Worm (Caenorhabditis elegans) whole organism, early embryonic: ENCODE measurements around the gene T10G3.3.

Source experiments
- B0310.2 ChIP-seq: sonication (generic microtip); optimal IDR thresholded peaks from 2 replicates; lab custom pipeline; 2016; ENCODE audit warnings: mild to moderate bottlenecking, missing genetic modification characterization, missing compliant biosample characterization
- F13C5.2 ChIP-seq: sonication (generic microtip); optimal IDR thresholded peaks from 2 replicates; lab custom pipeline; 2017; ENCODE audit warnings: mild to moderate bottlenecking, missing genetic modification characterization, inconsistent platforms, missing compliant biosample characterization
- aly-1 ChIP-seq: sonication (generic microtip); optimal IDR thresholded peaks from 2 replicates; lab custom pipeline; 2016; ENCODE audit warnings: missing genetic modification characterization, missing compliant biosample characterization
- ama-1 ChIP-seq: fragments of 150-350 bp; optimal IDR thresholded peaks from 2 replicates; lab custom pipeline; 2014
- ceh-13 ChIP-seq: fragments of 200-800 bp; sonication (Bioruptor generic); optimal IDR thresholded peaks from 2 replicates; lab custom pipeline; 2018; ENCODE audit warnings: mild to moderate bottlenecking, missing genetic modification characterization, missing compliant biosample characterization
- ceh-36 ChIP-seq: sonication (generic microtip); optimal IDR thresholded peaks from 2 replicates; lab custom pipeline; 2016; ENCODE audit warnings: missing genetic modification characterization, inconsistent platforms, missing compliant biosample characterization
- ets-7 ChIP-seq: sonication (generic microtip); optimal IDR thresholded peaks from 2 replicates; lab custom pipeline; 2016; ENCODE audit warnings: missing genotype, missing genetic modification characterization, missing compliant biosample characterization
- flt-1 ChIP-seq: fragments of 200-800 bp; sonication (Bioruptor generic); IDR thresholded peaks from 2 replicates; pipeline ENCODE4 v1.3.6; 2022; ENCODE audit warnings: missing genetic modification characterization, missing compliant biosample characterization
- hmbx-1 ChIP-seq: sonication (generic microtip); optimal IDR thresholded peaks from 2 replicates; lab custom pipeline; 2016; ENCODE audit warnings: mild to moderate bottlenecking, missing genetic modification characterization, missing compliant biosample characterization
- hmg-4 ChIP-seq: fragments of 200-800 bp; sonication (Bioruptor generic); optimal IDR thresholded peaks from 2 replicates; lab custom pipeline; 2018; ENCODE audit warnings: mild to moderate bottlenecking, missing genetic modification characterization, missing compliant biosample characterization
- hnd-1 ChIP-seq: sonication (generic microtip); optimal IDR thresholded peaks from 2 replicates; lab custom pipeline; 2016; ENCODE audit warnings: missing genetic modification characterization, missing compliant biosample characterization
- pes-1 ChIP-seq: fragments of 200-800 bp; sonication (Bioruptor generic); IDR thresholded peaks from 2 replicates; pipeline ENCODE4 v1.3.6; 2022; ENCODE audit warnings: missing genetic modification reagents, missing genetic modification characterization, missing compliant biosample characterization
- scrt-1 ChIP-seq: fragments of 200-800 bp; sonication (Bioruptor generic); IDR thresholded peaks from 2 replicates; pipeline ENCODE4 v1.3.6; 2022; ENCODE audit warnings: missing genetic modification characterization, missing compliant biosample characterization
- sea-1 ChIP-seq: fragments of 200-800 bp; sonication (Bioruptor generic); conservative IDR thresholded peaks from 2 replicates; pipeline ENCODE4 v1.3.6; 2022; ENCODE audit warnings: missing genetic modification characterization, missing compliant biosample characterization
- tbx-11 ChIP-seq: fragments of 200-800 bp; sonication (Bioruptor generic); IDR thresholded peaks from 2 replicates; pipeline ENCODE4 v1.3.6; 2022; ENCODE audit warnings: missing genetic modification characterization, missing compliant biosample characterization
- tbx-37 ChIP-seq: fragments of 200-800 bp; sonication (Bioruptor generic); conservative IDR thresholded peaks from 2 replicates; pipeline ENCODE4 v1.3.6; 2022; ENCODE audit warnings: missing genetic modification reagents, missing genetic modification characterization, missing compliant biosample characterization
- tra-4 ChIP-seq: sonication (generic microtip); optimal IDR thresholded peaks from 2 replicates; lab custom pipeline; 2017; ENCODE audit warnings: missing genetic modification characterization, missing compliant biosample characterization

T10G3.3 gene

DNA sequence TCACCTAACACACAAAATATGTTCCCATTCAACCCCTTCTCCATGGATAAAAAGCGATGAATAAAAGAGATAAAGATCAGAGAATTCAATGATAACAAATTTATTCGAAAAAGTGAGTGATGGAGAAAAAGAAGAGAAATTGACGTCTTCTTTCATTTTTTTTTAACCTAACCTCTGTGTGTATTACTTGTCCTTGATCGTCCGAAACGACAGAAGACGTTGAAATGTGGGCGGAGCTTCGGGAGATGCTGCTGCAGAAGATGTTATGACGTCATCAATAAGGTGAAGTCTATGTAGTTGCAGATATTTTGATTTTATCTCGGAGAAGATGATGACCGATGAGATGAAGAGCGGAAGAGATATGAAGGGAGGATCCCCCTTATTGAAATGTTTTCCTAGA, at the start of gene T10G3.3:
Gene T10G3.3, minus strand, starts transcription at position 370 of the 400 bp plus-strand sequence.
- TF ChIP-seq sea-1 (GFP tag; lab: Robert Waterston, UW) (no peak), tbx-11 (GFP tag; lab: Robert Waterston, UW) (no peak), hmg-4 (GFP tag; lab: Kevin White, UChicago) (no peak), tbx-37 (GFP tag; lab: Robert Waterston, UW) (no peak), ceh-36 (tag; lab: Kevin White, UChicago) (no peak), aly-1 (tag; lab: Kevin White, UChicago) (no peak), ama-1 (lab: Kevin White, UChicago) (no peak), B0310.2 (tag; lab: Kevin White, UChicago) (no peak), scrt-1 (GFP tag; lab: Robert Waterston, UW) (no peak), ets-7 (tag; lab: Kevin White, UChicago) (no peak), pes-1 (no peak), F13C5.2 (no peak), hmbx-1 (tag; lab: Kevin White, UChicago) (no peak), flt-1 (GFP tag; lab: Robert Waterston, UW) (no peak), tra-4 (tag; lab: Kevin White, UChicago) (no peak), ceh-13 (GFP tag; lab: Kevin White, UChicago) (no peak), hnd-1 (tag; lab: Kevin White, UChicago) (no peak)

DNA sequence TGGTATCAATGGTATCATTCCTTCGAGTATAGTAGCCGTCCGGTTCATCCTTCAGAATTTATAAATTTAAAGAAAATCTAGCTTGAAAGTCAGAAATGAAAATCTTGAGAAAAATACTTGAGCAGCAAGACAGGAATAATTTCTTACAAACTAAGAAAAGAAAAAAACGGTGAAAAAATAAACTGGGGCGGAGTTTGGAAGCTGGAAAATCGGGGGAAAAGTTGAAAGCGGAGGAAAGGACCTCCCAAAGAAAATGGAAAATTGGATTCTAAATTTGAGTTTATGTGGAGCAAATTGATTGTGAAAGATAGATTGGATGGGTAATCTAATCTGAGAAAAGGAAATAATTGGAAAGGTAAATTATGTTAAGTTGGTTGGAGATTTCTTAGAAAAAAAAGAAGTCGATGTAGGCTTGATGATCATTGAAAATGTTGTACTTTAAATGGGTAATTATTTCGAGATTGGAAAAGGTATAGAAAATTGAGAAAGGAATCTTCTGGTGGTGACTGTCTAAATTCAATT, 46.1 kb upstream of the T10G3.3 start, which contains the start of gene frpr-5:
Gene frpr-5, minus strand, starts transcription at position 51 of the 522 bp plus-strand sequence.
- TF ChIP-seq sea-1 (GFP tag; lab: Robert Waterston, UW) (no peak), tra-4 (tag; lab: Kevin White, UChicago) (no peak), B0310.2 (tag; lab: Kevin White, UChicago) (no peak), hmg-4 (GFP tag; lab: Kevin White, UChicago) (no peak), ama-1 (lab: Kevin White, UChicago) (no peak), tbx-37 (GFP tag; lab: Robert Waterston, UW) (no peak), hmbx-1 (tag; lab: Kevin White, UChicago) (no peak), ceh-13 (GFP tag; lab: Kevin White, UChicago) (no peak), ets-7 (tag; lab: Kevin White, UChicago) (no peak), scrt-1 (GFP tag; lab: Robert Waterston, UW) (no peak)

DNA sequence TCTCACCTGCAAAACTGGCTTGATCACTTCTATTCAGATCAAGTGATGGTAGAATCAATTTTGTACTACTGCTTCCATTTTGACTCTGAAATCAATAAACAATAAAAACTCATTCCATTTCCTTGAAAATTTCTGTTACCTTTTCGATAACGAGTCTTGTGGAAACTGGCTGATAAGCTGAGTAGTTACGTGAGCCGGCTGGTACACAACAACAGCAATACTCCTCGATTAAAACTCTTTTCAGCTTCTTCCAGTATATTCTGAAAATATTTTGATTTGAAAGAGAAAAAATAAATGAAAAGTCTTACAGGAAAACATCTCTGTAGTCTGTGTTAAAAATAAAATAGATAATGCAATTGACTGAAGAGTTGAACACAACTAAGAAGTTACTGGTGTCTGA, 42.5 kb upstream of the T10G3.3 start:
- TF ChIP-seq tbx-37 (GFP tag; lab: Robert Waterston, UW) (no peak), hmg-4 (GFP tag; lab: Kevin White, UChicago) (no peak), tra-4 (tag; lab: Kevin White, UChicago) (no peak), sea-1 (GFP tag; lab: Robert Waterston, UW) (no peak), scrt-1 (GFP tag; lab: Robert Waterston, UW) (no peak), B0310.2 (tag; lab: Kevin White, UChicago) (no peak), pes-1 (no peak), ceh-13 (GFP tag; lab: Kevin White, UChicago) (no peak), hnd-1 (tag; lab: Kevin White, UChicago) (no peak), F13C5.2 (no peak), ets-7 (tag; lab: Kevin White, UChicago) (no peak), tbx-11 (GFP tag; lab: Robert Waterston, UW) (no peak), hmbx-1 (tag; lab: Kevin White, UChicago) (no peak), ama-1 (lab: Kevin White, UChicago) (no peak), ceh-36 (tag; lab: Kevin White, UChicago) (no peak), flt-1 (GFP tag; lab: Robert Waterston, UW) (no peak), aly-1 (tag; lab: Kevin White, UChicago) (no peak)

DNA sequence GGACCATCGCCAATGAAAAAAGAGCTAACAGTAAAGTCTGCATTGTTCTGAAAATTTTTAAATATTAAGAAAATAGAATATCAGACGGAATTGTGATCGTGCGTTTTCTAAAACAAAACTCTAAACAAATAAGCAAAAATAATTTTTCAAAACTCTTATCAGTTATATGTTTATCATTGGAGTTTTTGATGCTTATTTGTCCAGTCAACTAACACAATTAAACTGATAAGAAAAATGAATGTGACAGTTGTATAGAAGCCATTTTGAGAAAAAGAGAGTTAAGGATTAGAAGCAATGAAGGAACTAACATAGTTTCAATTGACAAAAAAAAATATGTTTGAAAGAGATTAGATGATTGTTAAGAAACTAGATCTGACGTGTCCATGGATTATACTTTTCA, 40.7 kb upstream of the T10G3.3 start, which contains the start of gene ttr-44:
Gene ttr-44, minus strand, starts transcription at position 47 of the 400 bp plus-strand sequence.
- no peak for TF ChIP-seq F13C5.2
- no peak for TF ChIP-seq ets-7 (tag; lab: Kevin White, UChicago)
- no peak for TF ChIP-seq aly-1 (tag; lab: Kevin White, UChicago)
- no peak for TF ChIP-seq sea-1 (GFP tag; lab: Robert Waterston, UW)

DNA sequence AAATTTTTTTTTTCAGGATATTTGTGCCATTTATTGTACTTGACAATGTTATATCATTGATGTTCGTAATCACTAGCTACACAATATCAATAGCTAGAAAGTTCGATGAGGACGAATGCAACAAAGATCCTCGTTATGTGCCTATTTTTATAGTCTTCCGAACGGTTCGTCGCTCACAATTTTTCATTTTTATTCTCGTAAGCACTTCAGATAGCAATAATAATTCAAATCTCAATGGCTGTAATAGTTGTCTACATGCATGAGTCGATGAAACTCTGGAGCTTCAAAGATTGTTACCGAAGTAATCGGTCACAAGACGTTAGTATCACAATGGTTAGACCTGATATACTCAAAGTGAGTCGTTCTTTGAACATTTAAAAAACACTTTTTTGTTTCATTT, 39.2 kb upstream of the T10G3.3 start:
- TF ChIP-seq flt-1 (GFP tag; lab: Robert Waterston, UW) (no peak), ceh-13 (GFP tag; lab: Kevin White, UChicago) (no peak), scrt-1 (GFP tag; lab: Robert Waterston, UW) (no peak)

DNA sequence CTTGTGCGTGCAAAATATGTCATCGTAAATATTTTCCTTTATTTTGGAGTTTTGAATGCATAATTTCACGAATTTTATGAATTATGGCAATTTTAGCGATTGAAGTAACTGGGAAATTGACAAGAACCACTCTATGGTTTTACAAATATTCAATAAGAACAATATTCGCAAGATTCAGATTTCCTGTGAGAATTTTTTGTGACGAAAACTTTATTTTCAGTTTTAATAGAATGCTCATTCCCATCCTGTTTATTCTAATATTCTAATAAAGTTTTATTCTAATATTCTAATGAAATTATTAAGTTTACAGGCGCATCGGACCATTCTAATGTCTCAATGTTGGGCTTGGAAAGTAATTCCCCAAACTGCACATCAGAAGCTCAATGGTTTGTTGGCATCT, 33.2 kb upstream of the T10G3.3 start, which contains the start of gene R11G10.3:
Gene R11G10.3, plus strand, starts transcription at position 301 of the 400 bp plus-strand sequence.
- TF ChIP-seq scrt-1 (GFP tag; lab: Robert Waterston, UW) (no peak), aly-1 (tag; lab: Kevin White, UChicago) (no peak), ets-7 (tag; lab: Kevin White, UChicago) (no peak), hnd-1 (tag; lab: Kevin White, UChicago) (no peak), flt-1 (GFP tag; lab: Robert Waterston, UW) (no peak), tra-4 (tag; lab: Kevin White, UChicago) (no peak), hmbx-1 (tag; lab: Kevin White, UChicago) (no peak), B0310.2 (tag; lab: Kevin White, UChicago) (no peak), sea-1 (GFP tag; lab: Robert Waterston, UW) (no peak), F13C5.2 (no peak), tbx-11 (GFP tag; lab: Robert Waterston, UW) (no peak), tbx-37 (GFP tag; lab: Robert Waterston, UW) (no peak), ama-1 (lab: Kevin White, UChicago) (no peak), ceh-36 (tag; lab: Kevin White, UChicago) (no peak), ceh-13 (GFP tag; lab: Kevin White, UChicago) (no peak), hmg-4 (GFP tag; lab: Kevin White, UChicago) (no peak), pes-1 (no peak)

DNA sequence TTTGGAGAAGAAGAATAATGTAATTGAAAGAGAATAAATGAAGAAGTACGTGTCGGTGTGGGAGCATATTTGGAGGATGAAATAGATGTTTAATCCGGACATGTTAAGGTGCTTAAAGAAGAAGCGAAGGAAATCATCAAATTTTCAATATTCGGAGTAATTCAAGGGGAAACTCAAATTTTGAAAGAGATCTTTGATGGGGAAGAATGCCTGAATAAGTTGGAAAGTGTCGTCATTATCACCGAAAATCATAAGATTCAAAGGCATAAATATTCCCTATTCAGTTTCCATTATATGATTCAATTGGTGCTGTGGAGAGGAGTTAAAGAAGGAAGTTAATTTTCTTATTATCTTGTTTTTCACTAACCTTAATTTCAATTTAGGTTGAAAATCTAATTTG, 25.1 kb upstream of the T10G3.3 start, which contains the start of gene semi-1:
Gene semi-1, minus strand, starts transcription at position 101 of the 400 bp plus-strand sequence.
- TF ChIP-seq ets-7 (tag; lab: Kevin White, UChicago), result no peak
- no peak for TF ChIP-seq tra-4 (tag; lab: Kevin White, UChicago)
- TF ChIP-seq aly-1 (tag; lab: Kevin White, UChicago), result no peak
- no peak for TF ChIP-seq hmg-4 (GFP tag; lab: Kevin White, UChicago)
- no peak for TF ChIP-seq F13C5.2
- no peak for TF ChIP-seq sea-1 (GFP tag; lab: Robert Waterston, UW)
- TF ChIP-seq B0310.2 (tag; lab: Kevin White, UChicago), result no peak
- TF ChIP-seq hmbx-1 (tag; lab: Kevin White, UChicago), result no peak
- no peak for TF ChIP-seq ceh-36 (tag; lab: Kevin White, UChicago)
- TF ChIP-seq hnd-1 (tag; lab: Kevin White, UChicago), result no peak
- TF ChIP-seq ceh-13 (GFP tag; lab: Kevin White, UChicago), result no peak
- no peak for TF ChIP-seq tbx-11 (GFP tag; lab: Robert Waterston, UW)
- TF ChIP-seq flt-1 (GFP tag; lab: Robert Waterston, UW), result no peak
- TF ChIP-seq pes-1, result no peak
- TF ChIP-seq tbx-37 (GFP tag; lab: Robert Waterston, UW), result no peak
- TF ChIP-seq ama-1 (lab: Kevin White, UChicago), result no peak
- no peak for TF ChIP-seq scrt-1 (GFP tag; lab: Robert Waterston, UW)
